Worm (Caenorhabditis elegans): Measurements from ENCODE around the gene rps-9.

- no peak for TF ChIP-seq pha-4 (tag; optimal IDR thresholded peaks at IDR 0.05)
- TF ChIP-seq lin-13 (tag; optimal IDR thresholded peaks at IDR 0.05): no peak
- TF ChIP-seq blmp-1 (tag; optimal IDR thresholded peaks at IDR 0.05): no peak
- no peak for TF ChIP-seq unc-39 (tag; optimal IDR thresholded peaks at IDR 0.05)
These were observed 39.4 kb downstream of the rps-9 start for ce11 chrII:11086770-11087169.
